Fruit fly (Drosophila melanogaster) whole organism, embryonic: ENCODE measurements around the gene mon2.

Source experiments
- Abd-B ChIP-seq: fragments of 200-800 bp; sonication (Bioruptor generic); optimal IDR thresholded peaks from 2 replicates; lab custom pipeline; 2018; ENCODE audit warnings: missing biosample characterization, mild to moderate bottlenecking, missing genetic modification characterization, moderate library complexity
- Awh ChIP-seq: fragments of 200-800 bp; sonication (Bioruptor generic); IDR thresholded peaks from 2 replicates; pipeline ENCODE4, ENCODE4 v1.3.6; 2022; ENCODE audit warnings: missing biosample characterization, missing genetic modification characterization
- B-H1 ChIP-seq: fragments of 200-800 bp; sonication (Bioruptor generic); IDR thresholded peaks from 3 replicates; pipeline ENCODE4 v1.3.6; 2022; ENCODE audit warnings: missing biosample characterization, missing genetic modification characterization
- C15 ChIP-seq: fragments of 200-800 bp; sonication (Bioruptor generic); IDR thresholded peaks from 3 replicates; pipeline ENCODE4 v1.3.6; 2022; ENCODE audit warnings: missing biosample characterization, missing genetic modification characterization
- CG10979 ChIP-seq: fragments of 200-800 bp; sonication (Bioruptor generic); optimal IDR thresholded peaks from 2 replicates; lab custom pipeline; 2018; ENCODE audit warnings: missing biosample characterization, mild to moderate bottlenecking, missing genetic modification characterization, moderate library complexity
- CG13894 ChIP-seq: fragments of 200-800 bp; sonication (Bioruptor generic); optimal IDR thresholded peaks from 3 replicates; lab custom pipeline; 2018; ENCODE audit warnings: missing biosample characterization, mild to moderate bottlenecking, missing genetic modification characterization, moderate library complexity
- CG14050 ChIP-seq: fragments of 200-800 bp; sonication (Bioruptor generic); IDR thresholded peaks from 3 replicates; pipeline ENCODE4 v1.3.6; 2022; ENCODE audit warnings: missing biosample characterization, missing genetic modification characterization
- CG14667 ChIP-seq: fragments of 200-800 bp; sonication (Bioruptor generic); IDR thresholded peaks from 2 replicates; pipeline ENCODE4 v1.3.6; 2022; ENCODE audit warnings: missing biosample characterization, missing genetic modification characterization
- CG14860 ChIP-seq: fragments of 200-800 bp; sonication (Bioruptor generic); IDR thresholded peaks from 3 replicates; pipeline ENCODE4 v1.3.6; 2022; ENCODE audit warnings: missing biosample characterization, missing genetic modification characterization; ENCODE audit not compliant: partially characterized antibody
- CG16815 ChIP-seq: fragments of 200-800 bp; sonication (Bioruptor generic); optimal IDR thresholded peaks from 3 replicates; lab custom pipeline; 2017; ENCODE audit warnings: missing biosample characterization, mild to moderate bottlenecking, missing genetic modification characterization
- CG17829 ChIP-seq: fragments of 200-800 bp; optimal IDR thresholded peaks from 2 replicates; lab custom pipeline; 2019; ENCODE audit warnings: missing biosample characterization, mild to moderate bottlenecking, missing genetic modification characterization, moderate library complexity
- CG18011 ChIP-seq: fragments of 200-800 bp; sonication (Bioruptor generic); optimal IDR thresholded peaks from 2 replicates; lab custom pipeline; 2017; ENCODE audit warnings: missing biosample characterization, missing genetic modification characterization, mild to moderate bottlenecking, moderate library complexity, missing genotype
- CG18476 ChIP-seq: fragments of 200-800 bp; sonication (Bioruptor generic); optimal IDR thresholded peaks from 2 replicates; lab custom pipeline; 2016; ENCODE audit warnings: missing biosample characterization, mild to moderate bottlenecking, missing genetic modification characterization
- CG34422 ChIP-seq: fragments of 200-800 bp; sonication (Bioruptor generic); IDR thresholded peaks from 3 replicates; pipeline ENCODE4 v1.3.6; 2022; ENCODE audit warnings: missing biosample characterization, missing genetic modification characterization
- CG4617 ChIP-seq: fragments of 200-800 bp; sonication (Bioruptor generic); optimal IDR thresholded peaks from 3 replicates; lab custom pipeline; 2016; ENCODE audit warnings: missing biosample characterization, missing genetic modification characterization, borderline replicate concordance
- CG6683 ChIP-seq: fragments of 200-800 bp; sonication (Bioruptor generic); optimal IDR thresholded peaks from 2 replicates; lab custom pipeline; 2017; ENCODE audit warnings: missing biosample characterization, mild to moderate bottlenecking, missing genetic modification characterization, missing genetic modification reagents
- CG7372 ChIP-seq: fragments of 200-800 bp; sonication (Bioruptor generic); IDR thresholded peaks from 2 replicates; pipeline ENCODE4 v1.3.6; 2022; ENCODE audit warnings: missing biosample characterization, missing genetic modification characterization
- CG8281 ChIP-seq: fragments of 200-800 bp; sonication (Bioruptor generic); optimal IDR thresholded peaks from 2 replicates; lab custom pipeline; 2018; ENCODE audit warnings: missing biosample characterization, mild to moderate bottlenecking, missing genetic modification characterization, moderate library complexity
- Dp ChIP-seq: fragments of 200-800 bp; sonication (Bioruptor generic); optimal IDR thresholded peaks from 2 replicates; lab custom pipeline; 2018; ENCODE audit warnings: missing biosample characterization, mild to moderate bottlenecking, missing genetic modification characterization, moderate library complexity
- Dref ChIP-seq: fragments of 200-800 bp; sonication (Bioruptor generic); IDR thresholded peaks from 2 replicates; pipeline ENCODE4 v1.3.6; 2022; ENCODE audit warnings: missing biosample characterization, missing genetic modification characterization
- E2f2 ChIP-seq: fragments of 200-800 bp; sonication (Bioruptor generic); IDR thresholded peaks from 2 replicates; pipeline ENCODE4 v1.3.6; 2022; ENCODE audit warnings: missing biosample characterization, missing genetic modification characterization
- Elba2 ChIP-seq: fragments of 200-800 bp; sonication (Bioruptor generic); optimal IDR thresholded peaks from 3 replicates; lab custom pipeline; 2016; ENCODE audit warnings: missing biosample characterization, missing genetic modification characterization
- Fer2 ChIP-seq: fragments of 200-800 bp; sonication (Bioruptor generic); optimal IDR thresholded peaks from 2 replicates; lab custom pipeline; 2018; ENCODE audit warnings: missing biosample characterization, mild to moderate bottlenecking, missing genetic modification characterization, moderate library complexity
- H2.0 ChIP-seq: fragments of 200-800 bp; sonication (Bioruptor generic); IDR thresholded peaks from 2 replicates; pipeline ENCODE4 v1.3.6; 2022; ENCODE audit warnings: missing biosample characterization, missing genetic modification characterization
- Kr ChIP-seq: fragments of 200-800 bp; sonication (Bioruptor generic); optimal IDR thresholded peaks from 2 replicates; lab custom pipeline; 2017; ENCODE audit warnings: missing biosample characterization, mild to moderate bottlenecking, missing genetic modification characterization
- Mes4 ChIP-seq: fragments of 200-800 bp; sonication (Bioruptor generic); optimal IDR thresholded peaks from 2 replicates; lab custom pipeline; 2016; ENCODE audit warnings: missing biosample characterization, missing genetic modification characterization
- Mrtf ChIP-seq: fragments of 200-800 bp; sonication (Bioruptor generic); IDR thresholded peaks from 3 replicates; pipeline ENCODE4 v1.3.6; 2022; ENCODE audit warnings: missing biosample characterization, missing genetic modification characterization
- Myb ChIP-seq: fragments of 200-800 bp; sonication (Bioruptor generic); optimal IDR thresholded peaks from 2 replicates; lab custom pipeline; 2016; ENCODE audit warnings: missing biosample characterization, missing genetic modification characterization
- Neu2 ChIP-seq: fragments of 200-800 bp; sonication (Bioruptor generic); optimal IDR thresholded peaks from 3 replicates; lab custom pipeline; 2016; ENCODE audit warnings: missing biosample characterization, missing genetic modification characterization, borderline replicate concordance
- Ravus ChIP-seq: fragments of 200-800 bp; sonication (Bioruptor generic); IDR thresholded peaks from 2 replicates; pipeline ENCODE4 v1.3.6; 2022; ENCODE audit warnings: missing biosample characterization, missing genetic modification characterization
- Sry-β ChIP-seq: fragments of 200-800 bp; sonication (Bioruptor generic); optimal IDR thresholded peaks from 2 replicates; lab custom pipeline; 2018; ENCODE audit warnings: missing biosample characterization, mild to moderate bottlenecking, missing genetic modification characterization, moderate library complexity
- ara ChIP-seq: fragments of 200-800 bp; sonication (Bioruptor generic); IDR thresholded peaks from 2 replicates; pipeline ENCODE4 v1.3.6; 2022; ENCODE audit warnings: missing biosample characterization, missing genetic modification characterization
- cad ChIP-seq: fragments of >200 bp; optimal IDR thresholded peaks from 2 replicates; lab custom pipeline; 2017; ENCODE audit warnings: missing biosample characterization, missing genetic modification characterization
- chm ChIP-seq: fragments of 200-800 bp; sonication (Bioruptor generic); IDR thresholded peaks from 2 replicates; pipeline ENCODE4 v1.3.6; 2022; ENCODE audit warnings: missing biosample characterization, missing genetic modification characterization
- croc ChIP-seq: fragments of 200-800 bp; sonication (Bioruptor generic); conservative IDR thresholded peaks from 3 replicates; pipeline ENCODE4 v1.3.6; 2022; ENCODE audit warnings: missing biosample characterization, missing genetic modification characterization
- cwo ChIP-seq: fragments of 200-800 bp; sonication (Bioruptor generic); optimal IDR thresholded peaks from 3 replicates; lab custom pipeline; 2017; ENCODE audit warnings: missing biosample characterization, missing genetic modification characterization, mild to moderate bottlenecking, moderate library complexity, missing genetic modification reagents
- danr ChIP-seq: fragments of 200-800 bp; sonication (Bioruptor generic); IDR thresholded peaks from 2 replicates; pipeline ENCODE4 v1.3.6; 2022; ENCODE audit warnings: missing biosample characterization, missing genetic modification characterization
- eyg ChIP-seq: fragments of 200-800 bp; sonication (Bioruptor generic); optimal IDR thresholded peaks from 3 replicates; lab custom pipeline; 2016; ENCODE audit warnings: missing biosample characterization, missing genetic modification characterization
- ham ChIP-seq: fragments of 200-800 bp; sonication (Bioruptor generic); IDR thresholded peaks from 2 replicates; pipeline ENCODE4 v1.3.6; 2022; ENCODE audit warnings: missing biosample characterization, missing genetic modification characterization
- hb ChIP-seq: fragments of 200-800 bp; sonication (Bioruptor generic); IDR thresholded peaks from 3 replicates; pipeline ENCODE4 v1.3.6; 2022; ENCODE audit warnings: missing biosample characterization, missing genetic modification characterization; ENCODE audit not compliant: partially characterized antibody
- hth ChIP-seq: fragments of >200 bp; optimal IDR thresholded peaks from 2 replicates; lab custom pipeline; 2017; ENCODE audit warnings: inconsistent platforms
- odd ChIP-seq: fragments of 200-800 bp; sonication (Bioruptor generic); optimal IDR thresholded peaks from 2 replicates; lab custom pipeline; 2017; ENCODE audit warnings: missing biosample characterization, mild to moderate bottlenecking, missing genetic modification characterization
- org-1 ChIP-seq: fragments of 200-800 bp; sonication (Bioruptor generic); optimal IDR thresholded peaks from 2 replicates; lab custom pipeline; 2017; ENCODE audit warnings: missing biosample characterization, missing genetic modification characterization
- pho ChIP-seq: fragments of 200-800 bp; sonication (Bioruptor generic); optimal IDR thresholded peaks from 2 replicates; lab custom pipeline; 2016; ENCODE audit warnings: missing biosample characterization, missing genetic modification characterization
- pnt ChIP-seq: fragments of 200-800 bp; sonication (Bioruptor generic); optimal IDR thresholded peaks from 3 replicates; lab custom pipeline; 2016; ENCODE audit warnings: missing biosample characterization, missing genetic modification characterization
- repo ChIP-seq: fragments of 200-800 bp; sonication (Bioruptor generic); optimal IDR thresholded peaks from 2 replicates; lab custom pipeline; 2016; ENCODE audit warnings: missing biosample characterization, missing genetic modification characterization
- row ChIP-seq: fragments of 200-800 bp; sonication (Bioruptor generic); IDR thresholded peaks from 3 replicates; pipeline ENCODE4 v1.3.6; 2022; ENCODE audit warnings: missing biosample characterization, missing genetic modification characterization
- sc ChIP-seq, 3 experiments: fragments of >200 bp in 2 of 3; fragments of 200-800 bp in 1 of 3; sonication (Bioruptor generic) in 1 of 3; optimal IDR thresholded peaks; 2 replicates in 2 of 3; 3 replicates in 1 of 3; lab custom pipeline; 2017; ENCODE audit warnings: mild to moderate bottlenecking in 1 of 3, missing biosample characterization in 1 of 3, missing genetic modification characterization in 1 of 3, missing genetic modification reagents in 1 of 3
- shn ChIP-seq: fragments of 200-800 bp; sonication (Bioruptor generic); optimal IDR thresholded peaks from 3 replicates; lab custom pipeline; 2016; ENCODE audit warnings: missing biosample characterization, missing genetic modification characterization
- tgo ChIP-seq: fragments of 200-800 bp; sonication (Bioruptor generic); IDR thresholded peaks from 3 replicates; pipeline ENCODE4 v1.3.6; 2022; ENCODE audit warnings: missing biosample characterization, missing genetic modification characterization
- unc-4 ChIP-seq: fragments of 200-800 bp; sonication (Bioruptor generic); IDR thresholded peaks from 2 replicates; pipeline ENCODE4 v1.3.6; 2022; ENCODE audit warnings: missing biosample characterization, missing genetic modification characterization; ENCODE audit not compliant: partially characterized antibody

mon2 gene

DNA sequence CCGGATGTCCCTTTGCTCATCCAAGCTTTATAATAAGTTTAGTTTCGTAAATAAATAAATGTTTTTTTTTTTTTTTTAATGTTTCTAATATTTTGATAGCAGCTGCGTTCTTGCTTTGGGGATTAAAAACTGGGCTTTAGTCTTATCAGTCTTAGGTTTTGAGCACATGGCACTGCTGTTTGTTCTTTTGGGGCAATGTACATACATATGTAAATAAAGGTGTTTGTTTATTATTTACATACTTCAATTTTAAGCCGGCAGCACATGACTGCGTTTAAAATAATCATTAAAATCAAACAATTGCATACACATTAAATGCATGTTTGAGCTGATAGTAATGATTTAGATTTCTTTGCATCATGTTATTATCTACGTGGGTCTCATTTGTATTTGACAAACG is 40.4 kb upstream of the mon2 start (continued):
- no peak; the same call in 2 of the 3 replicates for TF ChIP-seq CG34422 (GFP tag; lab: Robert Waterston, UW)
- no peak for TF ChIP-seq cad
- TF ChIP-seq unc-4: no peak
- no peak for TF ChIP-seq CG14667
- peak; percentile 78 for TF ChIP-seq odd (GFP tag; lab: Kevin White, UChicago)
- TF ChIP-seq shn: peak; percentile 5
- TF ChIP-seq hb: no peak
- TF ChIP-seq Myb (GFP tag; lab: Kevin White, UChicago): no peak
- TF ChIP-seq CG10979: peak; percentile 54
- no peak; the same call in 2 of the 3 replicates for TF ChIP-seq CG14050 (GFP tag; lab: Robert Waterston, UW)
- TF ChIP-seq ham (GFP tag; lab: Robert Waterston, UW): no peak
- peak; percentile 74 for TF ChIP-seq Kr (GFP tag; lab: Kevin White, UChicago)
- TF ChIP-seq ara: peak; percentile 84
- TF ChIP-seq CG13894 (tag; lab: Kevin White, UChicago): no peak
- peak; percentile 39 for TF ChIP-seq CG4617 (GFP tag; lab: Kevin White, UChicago)
- no peak for TF ChIP-seq Neu2 (GFP tag; lab: Kevin White, UChicago)
- TF ChIP-seq CG8281 (tag; lab: Kevin White, UChicago): peak; percentile 55
- peak; percentile 53; the same call in 2 of the 3 replicates for TF ChIP-seq Mrtf
- no peak for TF ChIP-seq pho (GFP tag; lab: Kevin White, UChicago)
- peak; percentile 94 for TF ChIP-seq Awh (GFP tag; lab: Robert Waterston, UW)
- TF ChIP-seq Dref: no peak
- peak; percentile 54 for TF ChIP-seq Fer2 (tag; lab: Kevin White, UChicago)
- TF ChIP-seq hth (lab: Kevin White, UChicago): no peak
- no peak for TF ChIP-seq Ravus (GFP tag; lab: Robert Waterston, UW)
- TF ChIP-seq chm (GFP tag; lab: Robert Waterston, UW): peak; percentile 92; the same call in 1 of the 2 replicates
- TF ChIP-seq CG18011 (GFP tag; lab: Kevin White, UChicago): no peak
- TF ChIP-seq CG6683 (GFP tag; lab: Kevin White, UChicago): peak; percentile 51
- TF ChIP-seq Abd-B (GFP tag; lab: Kevin White, UChicago): no peak
- no peak for TF ChIP-seq Dp (GFP tag; lab: Kevin White, UChicago)
- TF ChIP-seq B-H1 (GFP tag; lab: Robert Waterston, UW): no peak; the same call in 2 of the 3 replicates
- peak; percentile 41; the same call in 2 of the 3 replicates for TF ChIP-seq croc (GFP tag; lab: Robert Waterston, UW)
- peak; percentile 73 for TF ChIP-seq Mes4 (GFP tag; lab: Kevin White, UChicago)
- TF ChIP-seq CG18476: peak; percentile 78
- no peak; the same call in 1 of the 2 replicates for TF ChIP-seq danr (GFP tag; lab: Robert Waterston, UW)
- TF ChIP-seq row: no peak
- peak; percentile 76 for TF ChIP-seq Sry-β (GFP tag; lab: Kevin White, UChicago)
- peak; percentile 40 for TF ChIP-seq CG16815
- TF ChIP-seq Elba2 (GFP tag; lab: Kevin White, UChicago): no peak
- TF ChIP-seq tgo (GFP tag; lab: Robert Waterston, UW): peak; percentile 18; the same call in 1 of the 3 replicates
- peak; percentile 53 for TF ChIP-seq cwo (GFP tag; lab: Kevin White, UChicago)
- TF ChIP-seq CG17829 (tag; lab: Kevin White, UChicago): peak; percentile 61
- TF ChIP-seq CG7372 (GFP tag; lab: Robert Waterston, UW): no peak
- TF ChIP-seq C15 (GFP tag; lab: Robert Waterston, UW): 0 out of 3 replicates have a peak, but pooled peaks have one; percentile 37
- TF ChIP-seq org-1 (GFP tag; lab: Kevin White, UChicago): peak; percentile 82
- TF ChIP-seq CG14860 (GFP tag; lab: Robert Waterston, UW): no peak
- peak; percentile 57 for TF ChIP-seq pnt (GFP tag; lab: Kevin White, UChicago)
- peak; percentile 53; the same call in 1 of the 2 replicates for TF ChIP-seq E2f2 (GFP tag; lab: Robert Waterston, UW)
- TF ChIP-seq H2.0 (GFP tag; lab: Robert Waterston, UW): peak; percentile 40
- no peak for TF ChIP-seq repo
- TF ChIP-seq eyg (GFP tag; lab: Kevin White, UChicago): peak; percentile 61
- no peak for TF ChIP-seq sc (optimal IDR thresholded peaks at IDR 0.05; lab: Kevin White, UChicago)
- TF ChIP-seq sc (GFP tag; optimal IDR thresholded peaks at IDR 0.05; lab: Kevin White, UChicago): peak; percentile 92
